Fruit fly (Drosophila melanogaster) whole organism, prepupa: ENCODE measurements around the gene spdi.

ENCODE experiments used
- CG11902 ChIP-seq: fragments of 200-800 bp; sonication (Bioruptor generic); optimal IDR thresholded peaks from 3 replicates; lab custom pipeline; 2016; ENCODE audit warnings: missing biosample characterization, missing genetic modification characterization
- CG31627 ChIP-seq: fragments of 200-800 bp; sonication (Bioruptor generic); optimal IDR thresholded peaks from 3 replicates; lab custom pipeline; 2016; ENCODE audit warnings: missing biosample characterization, missing genetic modification characterization
- CG3919 ChIP-seq: fragments of 200-800 bp; sonication (Bioruptor generic); optimal IDR thresholded peaks from 3 replicates; lab custom pipeline; 2016; ENCODE audit warnings: missing biosample characterization, missing genetic modification characterization
- CG6163 ChIP-seq: fragments of 200-800 bp; sonication (Bioruptor generic); IDR thresholded peaks from 3 replicates; pipeline ENCODE4 v1.3.6; 2022; ENCODE audit warnings: missing biosample characterization, missing genetic modification characterization
- CG8632 ChIP-seq: fragments of 200-800 bp; sonication (Bioruptor generic); optimal IDR thresholded peaks from 3 replicates; lab custom pipeline; 2016; ENCODE audit warnings: missing biosample characterization, missing genetic modification characterization
- CG9139 ChIP-seq: fragments of 200-800 bp; sonication (Bioruptor generic); optimal IDR thresholded peaks from 3 replicates; lab custom pipeline; 2017; ENCODE audit warnings: missing biosample characterization, mild to moderate bottlenecking, missing genetic modification characterization
- Gug ChIP-seq: fragments of 200-800 bp; sonication (Bioruptor generic); IDR thresholded peaks from 2 replicates; pipeline ENCODE4 v1.3.6; 2022; ENCODE audit warnings: missing biosample characterization, missing genetic modification characterization
- Lpt ChIP-seq: fragments of 200-800 bp; sonication (Bioruptor generic); optimal IDR thresholded peaks from 3 replicates; lab custom pipeline; 2016; ENCODE audit warnings: missing biosample characterization, missing genetic modification characterization
- OdsH ChIP-seq: fragments of 200-800 bp; sonication (Bioruptor generic); optimal IDR thresholded peaks from 3 replicates; lab custom pipeline; 2016; ENCODE audit warnings: missing biosample characterization, missing genetic modification characterization
- Smox ChIP-seq: fragments of 200-800 bp; sonication (Bioruptor generic); optimal IDR thresholded peaks from 3 replicates; lab custom pipeline; 2016; ENCODE audit warnings: missing biosample characterization, missing genetic modification characterization
- Sox102F ChIP-seq: fragments of 200-800 bp; sonication (Bioruptor generic); optimal IDR thresholded peaks from 2 replicates; lab custom pipeline; 2016; ENCODE audit warnings: missing biosample characterization, mild to moderate bottlenecking, missing genetic modification characterization
- dsx ChIP-seq: fragments of 200-800 bp; optimal IDR thresholded peaks from 3 replicates; lab custom pipeline; 2019; ENCODE audit warnings: missing biosample characterization, mild to moderate bottlenecking, missing genetic modification characterization, moderate library complexity; ENCODE audit not compliant: poor library complexity, severe bottlenecking
- pdm3 ChIP-seq: fragments of 200-800 bp; sonication (Bioruptor generic); optimal IDR thresholded peaks from 3 replicates; lab custom pipeline; 2016; ENCODE audit warnings: missing biosample characterization, missing genetic modification characterization
- vri ChIP-seq: fragments of 200-800 bp; sonication (Bioruptor generic); optimal IDR thresholded peaks from 3 replicates; lab custom pipeline; 2016; ENCODE audit warnings: missing biosample characterization, mild to moderate bottlenecking, missing genetic modification characterization

- TF ChIP-seq CG9139 (GFP tag; lab: Kevin White, UChicago) (no peak), CG6163 (no peak), CG8632 (GFP tag; lab: Kevin White, UChicago) (no peak), Gug (GFP tag; lab: Robert Waterston, UW) (no peak), Lpt (GFP tag; lab: Kevin White, UChicago) (no peak), CG31627 (GFP tag; lab: Kevin White, UChicago) (no peak), OdsH (GFP tag; lab: Kevin White, UChicago) (no peak), Sox102F (no peak), vri (GFP tag; lab: Kevin White, UChicago) (no peak), dsx (GFP tag; lab: Kevin White, UChicago) (no peak), CG11902 (GFP tag; lab: Kevin White, UChicago) (no peak), Smox (GFP tag; lab: Kevin White, UChicago) (no peak), pdm3 (no peak), CG3919 (no peak)
Observed at dm6 chrX:597057-597456, 22.9 kb downstream of the spdi start.
